Fruit fly (Drosophila melanogaster): ENCODE data around the gene p38c.

Gene p38c

DNA sequence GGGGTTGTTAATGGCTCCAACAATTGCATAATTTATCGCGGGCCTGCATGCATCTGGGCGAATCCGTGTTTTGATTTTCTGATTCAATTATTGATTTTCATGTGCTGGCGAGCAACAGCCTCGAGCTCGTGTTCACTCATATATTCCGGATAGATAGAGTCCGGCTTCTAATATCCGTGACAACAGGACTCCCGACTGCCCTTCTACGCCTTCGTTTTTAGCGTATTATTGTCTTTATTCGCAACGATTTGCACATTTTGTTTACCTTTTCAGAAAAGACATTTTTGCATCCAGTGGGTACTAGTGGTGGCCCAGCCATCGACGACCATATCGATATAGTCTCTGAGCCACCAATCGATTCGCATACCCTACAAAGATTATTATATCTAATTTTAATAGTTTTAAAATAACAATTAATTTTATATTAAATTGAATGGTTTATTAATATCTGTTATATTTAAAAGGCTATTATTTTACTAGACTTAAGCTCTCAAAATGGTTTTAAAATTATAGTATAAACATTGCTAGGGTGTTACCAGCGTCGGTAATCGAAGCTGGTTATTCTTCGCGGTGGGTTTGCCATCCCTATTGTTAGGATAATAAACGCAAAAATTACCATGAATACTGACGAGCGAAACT is 11.3 kb upstream of the p38c start, which contains the start of the genes Myo95E and TBC1d7 (continued):
- TF ChIP-seq vnd (GFP tag; IDR thresholded peaks at IDR 0.05; ENCODE audit: partially characterized antibody) (peak; percentile 59; the same call in 1 of the 3 replicates), CG2120 (GFP tag; optimal IDR thresholded peaks at IDR 0.05) (peak; percentile 84), chinmo (GFP tag; IDR thresholded peaks at IDR 0.05; ENCODE audit: partially characterized antibody) (no peak), CG15514 (GFP tag; optimal IDR thresholded peaks at IDR 0.05) (peak; percentile 82), dmrt99B (tag; optimal IDR thresholded peaks at IDR 0.05) (no peak), CG10462 (GFP tag; optimal IDR thresholded peaks at IDR 0.05) (peak; percentile 40), bcd (GFP tag; optimal IDR thresholded peaks at IDR 0.05) (peak; percentile 88), pan (optimal IDR thresholded peaks at IDR 0.05) (peak in 1 of 2 experiments; percentile 36), pan (GFP tag; optimal IDR thresholded peaks at IDR 0.05 in 1 of 2, IDR thresholded peaks at IDR 0.05 in 1 of 2) (peak in 1 of 2 experiments; percentile 96), maf-S (GFP tag; optimal IDR thresholded peaks at IDR 0.05) (peak; percentile 17), Stat92E (GFP tag; optimal IDR thresholded peaks at IDR 0.05) (peak in 1 of 3 experiments; percentile 7), jigr1 (GFP tag; IDR thresholded peaks at IDR 0.05) (peak; percentile 84), CG15479 (GFP tag; optimal IDR thresholded peaks at IDR 0.05) (no peak), CG17359 (tag; optimal IDR thresholded peaks at IDR 0.05) (peak; percentile 88), BEAF-32 (GFP tag; optimal IDR thresholded peaks at IDR 0.05) (peak; percentile 77), kni (GFP tag; optimal IDR thresholded peaks at IDR 0.05) (no peak), repo (GFP tag; optimal IDR thresholded peaks at IDR 0.05) (peak; percentile 22), CG14441 (GFP tag; IDR thresholded peaks at IDR 0.05) (peak; percentile 95), CG3065 (GFP tag; optimal IDR thresholded peaks at IDR 0.05) (peak; percentile 26), Dbx (GFP tag; IDR thresholded peaks at IDR 0.05) (peak; percentile 91), Pdp1 (GFP tag; optimal IDR thresholded peaks at IDR 0.05) (peak; percentile 46 to 60), fd96Cb (tag; optimal IDR thresholded peaks at IDR 0.05) (peak; percentile 90), CG16779 (GFP tag; IDR thresholded peaks at IDR 0.05) (0 out of 2 replicates have a peak, but pooled peaks have one; percentile 46), CG9215 (GFP tag; IDR thresholded peaks at IDR 0.05) (peak; percentile 85), Dek (tag; optimal IDR thresholded peaks at IDR 0.05) (peak; percentile 90), CG18011 (GFP tag; optimal IDR thresholded peaks at IDR 0.05) (peak; percentile 55), ci (GFP tag; IDR thresholded peaks at IDR 0.05) (peak; percentile 90), CG15269 (tag; optimal IDR thresholded peaks at IDR 0.05) (peak; percentile 91), Dad (GFP tag; optimal IDR thresholded peaks at IDR 0.05) (no peak), D (optimal IDR thresholded peaks at IDR 0.05) (no peak), D (GFP tag; optimal IDR thresholded peaks at IDR 0.05) (peak; percentile 74), bigmax (GFP tag; optimal IDR thresholded peaks at IDR 0.05) (no peak), vvl (GFP tag; IDR thresholded peaks at IDR 0.05) (peak; percentile 97), CG8944 (GFP tag; optimal IDR thresholded peaks at IDR 0.05) (peak; percentile 41), corto (GFP tag; optimal IDR thresholded peaks at IDR 0.05) (peak; percentile 35), jumu (GFP tag; optimal IDR thresholded peaks at IDR 0.05) (no peak), ash1 (GFP tag; optimal IDR thresholded peaks at IDR 0.05) (no peak), NC2α (GFP tag; optimal IDR thresholded peaks at IDR 0.05) (no peak), CG6765 (GFP tag; optimal IDR thresholded peaks at IDR 0.05) (peak; percentile 10), Doc2 (GFP tag; IDR thresholded peaks at IDR 0.05) (peak; percentile 75; the same call in 1 of the 2 replicates), chif (GFP tag; optimal IDR thresholded peaks at IDR 0.05) (peak in 1 of 2 experiments; percentile 43), PHDP (tag; optimal IDR thresholded peaks at IDR 0.05) (peak; percentile 90), run (tag; optimal IDR thresholded peaks at IDR 0.05) (peak; percentile 72), chn (GFP tag; optimal IDR thresholded peaks at IDR 0.05) (peak; percentile 70), crc (GFP tag; optimal IDR thresholded peaks at IDR 0.05) (no peak), Nf-YB (GFP tag; optimal IDR thresholded peaks at IDR 0.05) (peak; percentile 70), CG7839 (tag; optimal IDR thresholded peaks at IDR 0.05) (peak; percentile 92), CG2712 (tag; optimal IDR thresholded peaks at IDR 0.05) (peak; percentile 94), CG17186 (GFP tag; optimal IDR thresholded peaks at IDR 0.05) (peak; percentile 42)

Data from whole organism, embryonic.